Worm (Caenorhabditis elegans) whole organism, late embryonic: ENCODE measurements around the gene str-166.

Experiments used
- ama-1 ChIP-seq: fragments of 150-350 bp; optimal IDR thresholded peaks from 2 replicates; lab custom pipeline; 2014
- ceh-34 ChIP-seq: sonication (generic microtip); optimal IDR thresholded peaks from 2 replicates; lab custom pipeline; 2016; ENCODE audit warnings: mild to moderate bottlenecking, missing genetic modification characterization, missing compliant biosample characterization
- lin-11 ChIP-seq: fragments of 200-800 bp; sonication (Bioruptor generic); optimal IDR thresholded peaks from 2 replicates; lab custom pipeline; 2018; ENCODE audit warnings: mild to moderate bottlenecking, missing genetic modification characterization, missing compliant biosample characterization
- pqm-1 ChIP-seq: sonication (generic microtip); optimal IDR thresholded peaks from 2 replicates; lab custom pipeline; 2016; ENCODE audit warnings: missing genetic modification characterization, missing compliant biosample characterization
- rnt-1 ChIP-seq: sonication (generic microtip); optimal IDR thresholded peaks from 2 replicates; lab custom pipeline; 2016; ENCODE audit warnings: missing genetic modification characterization, missing compliant biosample characterization
- syd-9 ChIP-seq: sonication (generic microtip); optimal IDR thresholded peaks from 2 replicates; lab custom pipeline; 2016; ENCODE audit warnings: mild to moderate bottlenecking, missing genetic modification characterization, moderate library complexity, missing compliant biosample characterization

ce11 chrIV:4903961-4904360, 19.9 kb downstream of the str-166 start, which contains the start of gene str-161:
- TF ChIP-seq ama-1 (lab: Kevin White, UChicago) (no peak), rnt-1 (tag; lab: Kevin White, UChicago) (no peak), pqm-1 (tag; lab: Kevin White, UChicago) (no peak), syd-9 (no peak), ceh-34 (no peak), lin-11 (tag; lab: Kevin White, UChicago) (no peak)
